Fruit fly (Drosophila melanogaster) whole organism, embryonic: ENCODE data around the gene P5CDh2.

Experiments used
- Antp ChIP-seq: fragments of 200-800 bp; sonication (Bioruptor generic); optimal IDR thresholded peaks from 3 replicates; lab custom pipeline; 2016; ENCODE audit warnings: missing biosample characterization, missing genetic modification characterization
- CG1024 ChIP-seq: fragments of 200-800 bp; sonication (Bioruptor generic); IDR thresholded peaks from 2 replicates; pipeline ENCODE4 v1.3.6; 2022; ENCODE audit warnings: missing biosample characterization, missing genetic modification characterization
- CG10267 ChIP-seq: fragments of 200-800 bp; sonication (Bioruptor generic); optimal IDR thresholded peaks from 2 replicates; lab custom pipeline; 2018; ENCODE audit warnings: missing biosample characterization, mild to moderate bottlenecking, missing genetic modification characterization, moderate library complexity
- CG10543 ChIP-seq: fragments of 200-800 bp; sonication (Bioruptor generic); optimal IDR thresholded peaks from 3 replicates; lab custom pipeline; 2017; ENCODE audit warnings: missing biosample characterization, mild to moderate bottlenecking, missing genetic modification characterization, moderate library complexity
- CG10565 ChIP-seq: fragments of 200-800 bp; sonication (Bioruptor generic); optimal IDR thresholded peaks from 3 replicates; lab custom pipeline; 2016; ENCODE audit warnings: missing biosample characterization, mild to moderate bottlenecking, missing genetic modification characterization
- CG11696 ChIP-seq: fragments of 200-800 bp; sonication (Bioruptor generic); IDR thresholded peaks from 2 replicates; pipeline ENCODE4 v1.3.6; 2022; ENCODE audit warnings: missing biosample characterization, missing genetic modification characterization
- CG13424 ChIP-seq: fragments of 200-800 bp; sonication (Bioruptor generic); optimal IDR thresholded peaks from 2 replicates; lab custom pipeline; 2019; ENCODE audit warnings: missing biosample characterization, mild to moderate bottlenecking, missing genetic modification characterization, moderate library complexity
- CG14965 ChIP-seq: fragments of 200-800 bp; sonication (Bioruptor generic); optimal IDR thresholded peaks from 2 replicates; lab custom pipeline; 2016; ENCODE audit warnings: missing biosample characterization, missing genetic modification characterization, borderline replicate concordance
- CG15073 ChIP-seq: fragments of 200-800 bp; sonication (Bioruptor generic); optimal IDR thresholded peaks from 2 replicates; lab custom pipeline; 2016; ENCODE audit warnings: missing biosample characterization, missing genetic modification characterization
- CG1529 ChIP-seq: fragments of 200-800 bp; sonication (Bioruptor generic); optimal IDR thresholded peaks from 3 replicates; lab custom pipeline; 2018; ENCODE audit warnings: missing biosample characterization, missing genetic modification characterization
- CG15601 ChIP-seq: fragments of 200-800 bp; sonication (Bioruptor generic); optimal IDR thresholded peaks from 3 replicates; lab custom pipeline; 2019; ENCODE audit warnings: missing biosample characterization, mild to moderate bottlenecking, missing genetic modification characterization, moderate library complexity
- CG15696 ChIP-seq: fragments of 200-800 bp; sonication (Bioruptor generic); optimal IDR thresholded peaks from 2 replicates; lab custom pipeline; 2019; ENCODE audit warnings: missing biosample characterization, mild to moderate bottlenecking, missing genetic modification characterization, moderate library complexity
- CG3163 ChIP-seq: fragments of 200-800 bp; sonication (Bioruptor generic); optimal IDR thresholded peaks from 3 replicates; lab custom pipeline; 2016; ENCODE audit warnings: missing biosample characterization, missing genetic modification characterization
- CG32767 ChIP-seq: fragments of 200-800 bp; sonication (Bioruptor generic); IDR thresholded peaks from 2 replicates; pipeline ENCODE4 v1.3.6; 2022; ENCODE audit warnings: missing biosample characterization, missing genetic modification characterization
- CG33213 ChIP-seq: fragments of 200-800 bp; sonication (Bioruptor generic); optimal IDR thresholded peaks from 3 replicates; lab custom pipeline; 2016; ENCODE audit warnings: missing biosample characterization, missing genetic modification characterization
- CG4854 ChIP-seq: fragments of 200-800 bp; sonication (Bioruptor generic); optimal IDR thresholded peaks from 2 replicates; lab custom pipeline; 2016; ENCODE audit warnings: missing biosample characterization, missing genetic modification characterization, inconsistent platforms
- CG6765 ChIP-seq: fragments of 200-800 bp; sonication (Bioruptor generic); optimal IDR thresholded peaks from 3 replicates; lab custom pipeline; 2017; ENCODE audit warnings: missing biosample characterization, mild to moderate bottlenecking, missing genetic modification characterization
- CG8765 ChIP-seq: fragments of 200-800 bp; sonication (Bioruptor generic); IDR thresholded peaks from 2 replicates; pipeline ENCODE4 v1.3.6; 2022; ENCODE audit warnings: missing biosample characterization, missing genetic modification characterization
- Dip2 ChIP-seq: fragments of 200-800 bp; sonication (Bioruptor generic); IDR thresholded peaks from 2 replicates; pipeline ENCODE4 v1.3.6; 2022; ENCODE audit warnings: missing biosample characterization, missing genetic modification characterization
- Ets97D ChIP-seq: fragments of 200-800 bp; sonication (Bioruptor generic); optimal IDR thresholded peaks from 3 replicates; lab custom pipeline; 2016; ENCODE audit warnings: missing biosample characterization, missing genetic modification characterization
- H2.0 ChIP-seq: fragments of 200-800 bp; sonication (Bioruptor generic); IDR thresholded peaks from 2 replicates; pipeline ENCODE4 v1.3.6; 2022; ENCODE audit warnings: missing biosample characterization, missing genetic modification characterization
- HLHmδ ChIP-seq: fragments of 200-800 bp; sonication (Bioruptor generic); optimal IDR thresholded peaks from 2 replicates; lab custom pipeline; 2018; ENCODE audit warnings: missing biosample characterization, mild to moderate bottlenecking, missing genetic modification characterization, moderate library complexity
- Hey ChIP-seq: fragments of 200-800 bp; sonication (Bioruptor generic); optimal IDR thresholded peaks from 3 replicates; lab custom pipeline; 2018; ENCODE audit warnings: missing biosample characterization, mild to moderate bottlenecking, missing genetic modification characterization
- Lim3 ChIP-seq: fragments of 200-800 bp; sonication (Bioruptor generic); IDR thresholded peaks from 2 replicates; pipeline ENCODE4 v1.3.6; 2022; ENCODE audit warnings: missing biosample characterization, missing genetic modification characterization
- Ravus ChIP-seq: fragments of 200-800 bp; sonication (Bioruptor generic); IDR thresholded peaks from 2 replicates; pipeline ENCODE4 v1.3.6; 2022; ENCODE audit warnings: missing biosample characterization, missing genetic modification characterization
- Six4 ChIP-seq: fragments of 200-800 bp; sonication (Bioruptor generic); optimal IDR thresholded peaks from 2 replicates; lab custom pipeline; 2016; ENCODE audit warnings: missing biosample characterization, missing genetic modification characterization
- Xbp1 ChIP-seq: fragments of 200-800 bp; sonication (Bioruptor generic); optimal IDR thresholded peaks from 3 replicates; lab custom pipeline; 2016; ENCODE audit warnings: missing biosample characterization, mild to moderate bottlenecking, missing genetic modification characterization
- ap ChIP-seq: fragments of 200-800 bp; sonication (Bioruptor generic); IDR thresholded peaks from 2 replicates; pipeline ENCODE4 v1.3.6; 2022; ENCODE audit warnings: missing biosample characterization, missing genetic modification characterization
- ase ChIP-seq: fragments of 200-800 bp; sonication (Bioruptor generic); IDR thresholded peaks from 3 replicates; pipeline ENCODE4 v1.3.6; 2022; ENCODE audit warnings: missing biosample characterization, missing genetic modification characterization
- ato ChIP-seq: fragments of 200-800 bp; sonication (Bioruptor generic); IDR thresholded peaks from 2 replicates; pipeline ENCODE4 v1.3.6; 2022; ENCODE audit warnings: missing biosample characterization, missing genetic modification characterization; ENCODE audit not compliant: partially characterized antibody
- az2 ChIP-seq: fragments of 200-800 bp; sonication (Bioruptor generic); optimal IDR thresholded peaks from 3 replicates; lab custom pipeline; 2016; ENCODE audit warnings: missing biosample characterization, missing genetic modification characterization
- bsh ChIP-seq, 2 experiments: fragments of 200-800 bp; sonication (Bioruptor generic); optimal IDR thresholded peaks; 2 replicates each; lab custom pipeline; 2017 to 2018; ENCODE audit warnings: mild to moderate bottlenecking in 2 of 2, missing biosample characterization in 2 of 2, missing genetic modification characterization in 2 of 2, moderate library complexity in 1 of 2
- cad ChIP-seq: fragments of >200 bp; optimal IDR thresholded peaks from 2 replicates; lab custom pipeline; 2017; ENCODE audit warnings: missing biosample characterization, missing genetic modification characterization
- chn ChIP-seq: fragments of 200-800 bp; sonication (Bioruptor generic); optimal IDR thresholded peaks from 2 replicates; lab custom pipeline; 2016; ENCODE audit warnings: missing biosample characterization, missing genetic modification characterization
- da ChIP-seq: fragments of 200-800 bp; sonication (Bioruptor generic); optimal IDR thresholded peaks from 2 replicates; lab custom pipeline; 2016; ENCODE audit warnings: missing biosample characterization, missing genetic modification characterization
- dan ChIP-seq: fragments of 200-800 bp; sonication (Bioruptor generic); IDR thresholded peaks from 2 replicates; pipeline ENCODE4 v1.3.6; 2022; ENCODE audit warnings: missing biosample characterization, missing genetic modification characterization
- eyg ChIP-seq: fragments of 200-800 bp; sonication (Bioruptor generic); optimal IDR thresholded peaks from 3 replicates; lab custom pipeline; 2016; ENCODE audit warnings: missing biosample characterization, missing genetic modification characterization
- gcm2 ChIP-seq: fragments of 200-800 bp; sonication (Bioruptor generic); optimal IDR thresholded peaks from 2 replicates; lab custom pipeline; 2016; ENCODE audit warnings: missing biosample characterization, missing genetic modification characterization
- hb ChIP-seq: fragments of 200-800 bp; sonication (Bioruptor generic); IDR thresholded peaks from 3 replicates; pipeline ENCODE4 v1.3.6; 2022; ENCODE audit warnings: missing biosample characterization, missing genetic modification characterization; ENCODE audit not compliant: partially characterized antibody
- her ChIP-seq: fragments of 200-800 bp; sonication (Bioruptor generic); optimal IDR thresholded peaks from 2 replicates; lab custom pipeline; 2016; ENCODE audit warnings: missing biosample characterization, missing genetic modification characterization
- jigr1 ChIP-seq: fragments of 200-800 bp; sonication (Bioruptor generic); IDR thresholded peaks from 3 replicates; pipeline ENCODE4 v1.3.6; 2022; ENCODE audit warnings: missing biosample characterization, missing genetic modification characterization
- lab ChIP-seq: fragments of 200-800 bp; sonication (Bioruptor generic); optimal IDR thresholded peaks from 3 replicates; lab custom pipeline; 2017; ENCODE audit warnings: missing biosample characterization, missing genetic modification characterization, mild to moderate bottlenecking, moderate library complexity, missing genetic modification reagents
- lbe ChIP-seq: fragments of 200-800 bp; sonication (Bioruptor generic); optimal IDR thresholded peaks from 2 replicates; lab custom pipeline; 2016; ENCODE audit warnings: missing biosample characterization, mild to moderate bottlenecking, missing genetic modification characterization
- lola ChIP-seq, 3 experiments: fragments of >200 bp in 2 of 3; fragments of 200-800 bp in 1 of 3; sonication (Bioruptor generic) in 1 of 3; optimal IDR thresholded peaks; 2 replicates each; lab custom pipeline; 2017 to 2019; ENCODE audit warnings: missing biosample characterization in 3 of 3, missing genetic modification characterization in 3 of 3, mild to moderate bottlenecking in 1 of 3, moderate library complexity in 1 of 3
- pan ChIP-seq, 4 experiments: fragments of >200 bp in 3 of 4; fragments of 200-800 bp in 1 of 4; sonication (Bioruptor generic) in 1 of 4; optimal IDR thresholded peaks in 3 of 4; IDR thresholded peaks in 1 of 4; 2 replicates each; pipeline versions ENCODE4 v1.3.6 to Lab custom; 2017 to 2022; ENCODE audit warnings: missing biosample characterization in 2 of 4, missing genetic modification characterization in 2 of 4, mixed read lengths in 1 of 4
- ro ChIP-seq: fragments of 200-800 bp; sonication (Bioruptor generic); IDR thresholded peaks from 2 replicates; pipeline ENCODE4 v1.3.6; 2022; ENCODE audit warnings: missing biosample characterization, missing genetic modification characterization
- sens ChIP-seq: fragments of 200-800 bp; sonication (Bioruptor generic); peaks from one replicate; lab custom pipeline; 2016; ENCODE audit warnings: missing biosample characterization, missing genetic modification characterization
- unc-4 ChIP-seq: fragments of 200-800 bp; sonication (Bioruptor generic); IDR thresholded peaks from 2 replicates; pipeline ENCODE4 v1.3.6; 2022; ENCODE audit warnings: missing biosample characterization, missing genetic modification characterization; ENCODE audit not compliant: partially characterized antibody
- zf30C ChIP-seq: fragments of 200-800 bp; sonication (Bioruptor generic); optimal IDR thresholded peaks from 3 replicates; lab custom pipeline; 2018; ENCODE audit warnings: missing biosample characterization, mild to moderate bottlenecking, missing genetic modification characterization

Gene P5CDh2

DNA sequence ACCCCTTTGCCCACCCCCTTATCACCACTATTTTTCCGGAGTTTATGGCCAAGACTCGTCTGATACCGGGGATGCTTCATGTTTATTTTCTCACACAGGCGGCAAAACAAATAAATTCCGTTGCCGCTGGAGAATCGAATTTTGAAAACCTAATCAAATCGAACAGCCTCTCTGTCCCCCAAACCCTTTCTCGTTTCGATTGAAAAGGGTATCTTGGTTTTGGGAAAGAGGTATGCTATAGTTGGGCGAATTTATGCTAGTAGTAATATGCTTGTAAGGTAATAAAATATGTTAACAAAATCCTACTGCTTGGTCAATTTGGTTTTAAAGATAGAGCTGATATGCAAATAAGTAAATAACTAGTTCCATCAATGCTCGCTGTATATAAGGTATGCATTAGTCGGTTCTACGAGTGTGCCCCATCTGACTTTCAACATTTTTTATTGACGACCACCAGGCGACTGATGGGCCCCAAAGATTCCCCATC lies 49.7 kb upstream of the P5CDh2 start (continued):
- TF ChIP-seq CG10543, result no peak
- peak; percentile 92 for TF ChIP-seq CG15601 (tag; lab: Kevin White, UChicago)
- TF ChIP-seq Lim3 (GFP tag; lab: Robert Waterston, UW), result 0 out of 2 replicates have a peak, but pooled peaks have one; percentile 23
- no peak for TF ChIP-seq CG1024
- peak; percentile 50 for TF ChIP-seq Six4 (GFP tag; lab: Kevin White, UChicago)
- TF ChIP-seq hb (GFP tag; lab: Robert Waterston, UW), result peak; percentile 56; the same call in 1 of the 3 replicates
- TF ChIP-seq Ravus (GFP tag; lab: Robert Waterston, UW), result no peak
- no peak for TF ChIP-seq unc-4
- peak; percentile 73 for TF ChIP-seq CG10267 (tag; lab: Kevin White, UChicago)
- peak; percentile 40 for TF ChIP-seq CG14965 (GFP tag; lab: Kevin White, UChicago)
- no peak for TF ChIP-seq lbe (GFP tag; lab: Kevin White, UChicago)
- peak in 1 of 2 experiments; percentile 12 for TF ChIP-seq pan (optimal IDR thresholded peaks at IDR 0.05; lab: Kevin White, UChicago)
- TF ChIP-seq pan (GFP tag; optimal IDR thresholded peaks at IDR 0.05 in 1 of 2, IDR thresholded peaks at IDR 0.05 in 1 of 2), result peak in 1 of 2 experiments; percentile 63
- no peak for TF ChIP-seq Dip2
- TF ChIP-seq Antp, result peak; percentile 5
- peak; percentile 1 for TF ChIP-seq CG4854
- TF ChIP-seq CG13424 (tag; lab: Kevin White, UChicago), result peak; percentile 76
- TF ChIP-seq HLHmδ (GFP tag; lab: Kevin White, UChicago), result no peak
- peak; percentile 75 for TF ChIP-seq Xbp1
- TF ChIP-seq CG10565 (GFP tag; lab: Kevin White, UChicago), result peak; percentile 37
- TF ChIP-seq cad (GFP tag; lab: Kevin White, UChicago), result no peak
- peak; percentile 1 for TF ChIP-seq gcm2 (GFP tag; lab: Kevin White, UChicago)
- peak; percentile 53 for TF ChIP-seq CG3163 (GFP tag; lab: Kevin White, UChicago)
- peak; percentile 52; the same call in 1 of the 2 replicates for TF ChIP-seq ro (GFP tag; lab: Robert Waterston, UW)
- TF ChIP-seq ase (GFP tag; lab: Robert Waterston, UW), result peak; percentile 23; the same call in 1 of the 3 replicates
- TF ChIP-seq da, result peak; percentile 55
- peak; percentile 61 for TF ChIP-seq CG32767 (GFP tag; lab: Robert Waterston, UW)
- peak; percentile 51; the same call in 1 of the 2 replicates for TF ChIP-seq ap (GFP tag; lab: Robert Waterston, UW)
- no peak for TF ChIP-seq zf30C (GFP tag; lab: Kevin White, UChicago)
- no peak for TF ChIP-seq CG15073 (GFP tag; lab: Kevin White, UChicago)
- TF ChIP-seq dan (GFP tag; lab: Robert Waterston, UW), result peak; percentile 71; the same call in 1 of the 2 replicates
- no peak for TF ChIP-seq Ets97D
- TF ChIP-seq her (GFP tag; lab: Kevin White, UChicago), result no peak
- TF ChIP-seq sens (GFP tag; lab: Kevin White, UChicago), result peak; percentile 97
- no peak for TF ChIP-seq CG6765
- TF ChIP-seq CG33213 (GFP tag; lab: Kevin White, UChicago), result peak; percentile 55
- TF ChIP-seq bsh (GFP tag; optimal IDR thresholded peaks at IDR 0.05; lab: Kevin White, UChicago), result peak in 1 of 2 experiments; percentile 95
- peak; percentile 37; the same call in 1 of the 2 replicates for TF ChIP-seq CG11696
- TF ChIP-seq jigr1 (GFP tag; lab: Robert Waterston, UW), result peak; percentile 67; the same call in 2 of the 3 replicates
- peak; percentile 78 for TF ChIP-seq H2.0 (GFP tag; lab: Robert Waterston, UW)
- peak in 1 of 3 experiments; percentile 92 for TF ChIP-seq lola (GFP tag; optimal IDR thresholded peaks at IDR 0.05; lab: Kevin White, UChicago)
- peak; percentile 38; the same call in 1 of the 2 replicates for TF ChIP-seq CG8765 (GFP tag; lab: Robert Waterston, UW)
- peak; percentile 63 for TF ChIP-seq CG15696 (tag; lab: Kevin White, UChicago)
- peak; percentile 81 for TF ChIP-seq az2 (GFP tag; lab: Kevin White, UChicago)
- TF ChIP-seq ato, result no peak
- peak; percentile 76 for TF ChIP-seq CG1529 (GFP tag; lab: Kevin White, UChicago)
- no peak for TF ChIP-seq lab (GFP tag; lab: Kevin White, UChicago)
- TF ChIP-seq eyg (GFP tag; lab: Kevin White, UChicago), result peak; percentile 21
- peak; percentile 82 for TF ChIP-seq chn
- TF ChIP-seq Hey (tag; lab: Kevin White, UChicago), result no peak
